Worm (Caenorhabditis elegans): ENCODE measurements around the gene T10H4.13.

The T10H4.13 gene

ce11 chrV:15285984-15286383 is 18.7 kb upstream of the T10H4.13 start:
- TF ChIP-seq elt-2 (tag; optimal IDR thresholded peaks at IDR 0.05) = peak; percentile 57
- TF ChIP-seq tbx-2 (tag; optimal IDR thresholded peaks at IDR 0.05) = no peak

ce11 chrV:15281279-15281949 is 14.1 kb upstream of the T10H4.13 start, which contains the start of the genes srw-19 and srx-51:
TSS of gene srw-19 (minus strand) at chrV:15281379.
TSS of gene srx-51 (plus strand) at chrV:15281899.
- TF ChIP-seq odd-2 (tag; optimal IDR thresholded peaks at IDR 0.05) (no peak), lin-11 (tag; optimal IDR thresholded peaks at IDR 0.05) (no peak), ahr-1 (tag; optimal IDR thresholded peaks at IDR 0.05) (no peak), tbx-2 (tag; optimal IDR thresholded peaks at IDR 0.05) (no peak), pha-2 (tag; optimal IDR thresholded peaks at IDR 0.05) (no peak), sdc-2 (tag; optimal IDR thresholded peaks at IDR 0.05) (no peak), ama-1 (optimal IDR thresholded peaks at IDR 0.05) (no peak), Y22D7AL.16 (tag; optimal IDR thresholded peaks at IDR 0.05) (no peak), eyg-1 (tag; optimal IDR thresholded peaks at IDR 0.05) (no peak), elt-4 (tag; optimal IDR thresholded peaks at IDR 0.05) (no peak), sox-2 (GFP tag; IDR thresholded peaks at IDR 0.05) (no peak), hlh-8 (tag; optimal IDR thresholded peaks at IDR 0.05) (no peak)

ce11 chrV:15276915-15277314 is 9.6 kb upstream of the T10H4.13 start, which contains the start of gene srw-17:
TSS of gene srw-17 (minus strand) at chrV:15277015.
- TF ChIP-seq gmeb-2 (tag; optimal IDR thresholded peaks at IDR 0.05) (no peak), ceh-48 (tag; optimal IDR thresholded peaks at IDR 0.05) (no peak), zip-5 (tag; optimal IDR thresholded peaks at IDR 0.05) (no peak), elt-4 (tag; optimal IDR thresholded peaks at IDR 0.05) (no peak), ceh-9 (tag; optimal IDR thresholded peaks at IDR 0.05) (no peak), odd-2 (tag; optimal IDR thresholded peaks at IDR 0.05) (no peak), ets-4 (tag; optimal IDR thresholded peaks at IDR 0.05) (no peak)

ce11 chrV:15274757-15275156 is 7.5 kb upstream of the T10H4.13 start, which contains the start of gene srw-16:
TSS of gene srw-16 (minus strand) at chrV:15274857.
- TF ChIP-seq pax-1 (tag; optimal IDR thresholded peaks at IDR 0.05) (no peak), elt-4 (tag; optimal IDR thresholded peaks at IDR 0.05) (no peak), ceh-6 (GFP tag; optimal IDR thresholded peaks at IDR 0.05) (no peak), pros-1 (tag; optimal IDR thresholded peaks at IDR 0.05) (no peak), unc-55 (GFP tag; optimal IDR thresholded peaks at IDR 0.05) (no peak), hlh-6 (tag; optimal IDR thresholded peaks at IDR 0.05) (no peak), zip-5 (tag; optimal IDR thresholded peaks at IDR 0.05) (no peak), ceh-9 (tag; optimal IDR thresholded peaks at IDR 0.05) (no peak), pqm-1 (tag; optimal IDR thresholded peaks at IDR 0.05) (no peak), mec-3 (tag; optimal IDR thresholded peaks at IDR 0.05; ENCODE audit: borderline replicate concordance) (no peak), K09A11.1 (tag; optimal IDR thresholded peaks at IDR 0.05; ENCODE audit: insufficient read depth) (no peak), nhr-11 (tag; optimal IDR thresholded peaks at IDR 0.05) (no peak), ceh-22 (tag; optimal IDR thresholded peaks at IDR 0.05) (no peak), dmd-4 (tag; optimal IDR thresholded peaks at IDR 0.05; ENCODE audit: borderline replicate concordance) (no peak)

- TF ChIP-seq madf-2 (tag; optimal IDR thresholded peaks at IDR 0.05) (no peak), ceh-24 (tag; optimal IDR thresholded peaks at IDR 0.05) (no peak), ceh-18 (tag; optimal IDR thresholded peaks at IDR 0.05) (no peak), ceh-31 (tag; optimal IDR thresholded peaks at IDR 0.05) (no peak), che-1 (tag; optimal IDR thresholded peaks at IDR 0.05) (no peak), K09A11.1 (tag; optimal IDR thresholded peaks at IDR 0.05; ENCODE audit: insufficient read depth) (no peak), F13H6.1 (tag; optimal IDR thresholded peaks at IDR 0.05) (no peak), pha-2 (tag; optimal IDR thresholded peaks at IDR 0.05) (no peak), lin-11 (tag; optimal IDR thresholded peaks at IDR 0.05) (no peak), ceh-22 (tag; optimal IDR thresholded peaks at IDR 0.05) (no peak), sox-4 (tag; optimal IDR thresholded peaks at IDR 0.05) (no peak), nhr-232 (tag; optimal IDR thresholded peaks at IDR 0.05) (no peak), rnt-1 (tag; optimal IDR thresholded peaks at IDR 0.05) (no peak), ceh-14 (tag; optimal IDR thresholded peaks at IDR 0.05) (no peak), unc-55 (GFP tag; optimal IDR thresholded peaks at IDR 0.05) (no peak), ceh-34 (tag; optimal IDR thresholded peaks at IDR 0.05) (no peak), ceh-2 (tag; optimal IDR thresholded peaks at IDR 0.05) (no peak)
Observed at ce11 chrV:15272263-15272662, 5.0 kb upstream of the T10H4.13 start, which contains the start of gene T10H4.4. TSS of gene T10H4.4 (minus strand) at chrV:15272363.
